Fruit fly (Drosophila melanogaster) whole organism, adult: ENCODE data around the gene CG31675.
A peak's percentile ranks its signal among the peaks of the same experiment; 100 is the strongest.

ENCODE experiments used
- CG11617 ChIP-seq: fragments of 200-800 bp; sonication (Bioruptor generic); optimal IDR thresholded peaks from 2 replicates; lab custom pipeline; 2017; ENCODE audit warnings: mild to moderate bottlenecking, missing biosample characterization, missing genetic modification reagents, missing genetic modification characterization
- CG12768 ChIP-seq: fragments of 200-800 bp; sonication (Bioruptor generic); optimal IDR thresholded peaks from 2 replicates; lab custom pipeline; 2017; ENCODE audit warnings: missing biosample characterization, missing genetic modification characterization, mild to moderate bottlenecking, moderate library complexity, missing genetic modification reagents
- CG14711 ChIP-seq: fragments of 200-800 bp; sonication (Bioruptor generic); optimal IDR thresholded peaks from 2 replicates; lab custom pipeline; 2018; ENCODE audit warnings: missing biosample characterization, mild to moderate bottlenecking, missing genetic modification characterization, moderate library complexity
- CG1620 ChIP-seq: fragments of 200-800 bp; sonication (Bioruptor generic); optimal IDR thresholded peaks from 2 replicates; lab custom pipeline; 2016; ENCODE audit warnings: missing biosample characterization, missing genetic modification characterization
- CG33017 ChIP-seq: fragments of 200-800 bp; sonication (Bioruptor generic); optimal IDR thresholded peaks from 2 replicates; lab custom pipeline; 2018; ENCODE audit warnings: missing biosample characterization, mild to moderate bottlenecking, missing genetic modification characterization, moderate library complexity
- CG5204 ChIP-seq: fragments of 200-800 bp; sonication (Bioruptor generic); optimal IDR thresholded peaks from 2 replicates; lab custom pipeline; 2016; ENCODE audit warnings: missing biosample characterization, missing genetic modification characterization
- CG7045 ChIP-seq: fragments of 200-800 bp; sonication (Bioruptor generic); optimal IDR thresholded peaks from 2 replicates; lab custom pipeline; 2017; ENCODE audit warnings: missing biosample characterization, mild to moderate bottlenecking, missing genetic modification characterization
- CG7101 ChIP-seq: fragments of 200-800 bp; sonication (Bioruptor generic); optimal IDR thresholded peaks from 2 replicates; lab custom pipeline; 2018; ENCODE audit warnings: missing biosample characterization, mild to moderate bottlenecking, missing genetic modification characterization, moderate library complexity
- Clk ChIP-seq: fragments of 200-800 bp; sonication (Bioruptor generic); optimal IDR thresholded peaks from 2 replicates; lab custom pipeline; 2017; ENCODE audit warnings: missing biosample characterization, missing genetic modification characterization
- Crg-1 ChIP-seq: fragments of 200-800 bp; sonication (Bioruptor generic); optimal IDR thresholded peaks from 2 replicates; lab custom pipeline; 2016; ENCODE audit warnings: missing biosample characterization, missing genetic modification characterization
- Hr96 ChIP-seq: fragments of 200-800 bp; sonication (Bioruptor generic); optimal IDR thresholded peaks from 2 replicates; lab custom pipeline; 2016; ENCODE audit warnings: missing biosample characterization, missing genetic modification characterization
- Mnt ChIP-seq: fragments of 200-800 bp; sonication (Bioruptor generic); optimal IDR thresholded peaks from 2 replicates; lab custom pipeline; 2016; ENCODE audit warnings: missing biosample characterization, mild to moderate bottlenecking, missing genetic modification characterization
- bab1 ChIP-seq: fragments of 200-800 bp; sonication (Bioruptor generic); optimal IDR thresholded peaks from 3 replicates; lab custom pipeline; 2019; ENCODE audit warnings: missing biosample characterization, mild to moderate bottlenecking, missing genetic modification characterization, moderate library complexity
- cic ChIP-seq: fragments of 200-800 bp; sonication (Bioruptor generic); optimal IDR thresholded peaks from 2 replicates; lab custom pipeline; 2017; ENCODE audit warnings: missing biosample characterization, mild to moderate bottlenecking, missing genetic modification characterization, moderate library complexity
- kay ChIP-seq: fragments of 200-800 bp; sonication (Bioruptor generic); peaks from one replicate; lab custom pipeline; 2016; ENCODE audit warnings: missing biosample characterization, missing genetic modification characterization, borderline replicate concordance
- ovo ChIP-seq: fragments of 200-800 bp; sonication (Bioruptor generic); optimal IDR thresholded peaks from 2 replicates; lab custom pipeline; 2016; ENCODE audit warnings: missing biosample characterization, missing genetic modification characterization
- pad ChIP-seq: fragments of 200-800 bp; sonication (Bioruptor generic); optimal IDR thresholded peaks from 3 replicates; lab custom pipeline; 2017; ENCODE audit warnings: missing biosample characterization, missing genetic modification characterization, mild to moderate bottlenecking, moderate library complexity, missing genetic modification reagents
- tj ChIP-seq: fragments of 200-800 bp; sonication (Bioruptor generic); optimal IDR thresholded peaks from 3 replicates; lab custom pipeline; 2017; ENCODE audit warnings: missing biosample characterization, mild to moderate bottlenecking, missing genetic modification characterization, moderate library complexity

The CG31675 gene

DNA sequence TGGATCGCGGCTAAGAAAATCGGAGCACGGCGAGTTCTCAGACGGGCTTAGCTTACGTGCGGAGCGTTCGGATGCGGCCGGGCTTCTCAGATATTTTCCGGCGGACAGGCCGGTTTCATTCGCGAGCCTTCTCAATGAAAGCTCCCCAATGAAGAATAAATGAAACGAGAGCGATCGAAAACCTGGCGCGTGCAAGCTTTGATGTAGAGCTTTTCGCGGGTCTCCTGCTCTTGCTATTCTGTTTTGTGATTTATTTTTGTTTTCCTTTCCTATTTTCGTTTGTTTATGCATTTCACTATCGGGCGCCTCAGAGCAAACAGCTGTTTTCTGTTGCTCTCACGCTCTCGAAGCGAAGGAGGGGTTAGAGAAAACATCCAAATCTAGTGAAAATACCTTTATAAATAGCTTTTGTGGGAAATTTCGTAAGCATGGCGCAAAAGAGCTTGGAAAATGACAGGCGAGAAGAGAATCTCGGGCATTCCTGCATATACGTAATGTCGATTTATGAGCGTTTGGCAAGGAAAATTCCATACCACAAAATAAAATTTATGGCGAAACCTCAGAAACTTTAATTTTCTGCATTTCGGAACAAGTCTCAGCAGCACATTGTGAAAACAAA is 18.4 kb downstream of the CG31675 start:
- no peak for TF ChIP-seq ovo (GFP tag; lab: Kevin White, UChicago)
- peak; percentile 65 for TF ChIP-seq Mnt (GFP tag; lab: Kevin White, UChicago)
- TF ChIP-seq bab1 (GFP tag; lab: Kevin White, UChicago), result peak; percentile 13
- peak; percentile 2 for TF ChIP-seq CG33017 (tag; lab: Kevin White, UChicago)
- peak; percentile 23 for TF ChIP-seq pad (GFP tag; lab: Kevin White, UChicago)
- TF ChIP-seq kay (GFP tag; lab: Kevin White, UChicago), result peak; percentile 90
- TF ChIP-seq CG12768 (GFP tag; lab: Kevin White, UChicago), result no peak
- peak; percentile 30 for TF ChIP-seq CG11617
- peak; percentile 93 for TF ChIP-seq cic (GFP tag; lab: Kevin White, UChicago)

DNA sequence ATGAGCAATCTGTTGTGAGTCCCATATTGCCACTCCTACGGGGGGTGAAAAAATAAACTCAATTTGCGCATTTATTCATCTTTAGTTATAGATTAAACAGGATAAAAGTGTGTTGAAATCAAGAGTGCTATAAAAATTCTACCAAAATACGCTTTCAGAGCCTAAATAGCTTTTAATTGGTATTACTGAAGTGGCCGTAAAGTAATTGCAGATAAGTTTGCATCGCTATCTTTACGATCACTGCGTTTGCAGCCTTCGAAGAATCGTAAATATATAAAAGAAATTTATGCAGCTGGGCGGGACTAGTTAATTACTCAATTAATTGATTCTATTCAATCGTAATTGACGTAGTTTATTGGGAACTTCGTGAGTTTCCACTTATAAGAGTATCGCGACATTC is 19.7 kb downstream of the CG31675 start:
- TF ChIP-seq pad (GFP tag; lab: Kevin White, UChicago), result peak; percentile 29
- no peak for TF ChIP-seq CG11617
- peak; percentile 58 for TF ChIP-seq CG7101 (tag; lab: Kevin White, UChicago)
- TF ChIP-seq CG33017 (tag; lab: Kevin White, UChicago), result peak; percentile 61
- TF ChIP-seq CG5204 (GFP tag; lab: Kevin White, UChicago), result no peak
- TF ChIP-seq CG1620 (GFP tag; lab: Kevin White, UChicago), result no peak
- TF ChIP-seq CG14711 (tag; lab: Kevin White, UChicago), result peak; percentile 11
- TF ChIP-seq Crg-1, result no peak
- peak; percentile 23 for TF ChIP-seq cic (GFP tag; lab: Kevin White, UChicago)
- TF ChIP-seq tj (GFP tag; lab: Kevin White, UChicago), result no peak
- TF ChIP-seq Hr96 (GFP tag; lab: Kevin White, UChicago), result no peak

DNA sequence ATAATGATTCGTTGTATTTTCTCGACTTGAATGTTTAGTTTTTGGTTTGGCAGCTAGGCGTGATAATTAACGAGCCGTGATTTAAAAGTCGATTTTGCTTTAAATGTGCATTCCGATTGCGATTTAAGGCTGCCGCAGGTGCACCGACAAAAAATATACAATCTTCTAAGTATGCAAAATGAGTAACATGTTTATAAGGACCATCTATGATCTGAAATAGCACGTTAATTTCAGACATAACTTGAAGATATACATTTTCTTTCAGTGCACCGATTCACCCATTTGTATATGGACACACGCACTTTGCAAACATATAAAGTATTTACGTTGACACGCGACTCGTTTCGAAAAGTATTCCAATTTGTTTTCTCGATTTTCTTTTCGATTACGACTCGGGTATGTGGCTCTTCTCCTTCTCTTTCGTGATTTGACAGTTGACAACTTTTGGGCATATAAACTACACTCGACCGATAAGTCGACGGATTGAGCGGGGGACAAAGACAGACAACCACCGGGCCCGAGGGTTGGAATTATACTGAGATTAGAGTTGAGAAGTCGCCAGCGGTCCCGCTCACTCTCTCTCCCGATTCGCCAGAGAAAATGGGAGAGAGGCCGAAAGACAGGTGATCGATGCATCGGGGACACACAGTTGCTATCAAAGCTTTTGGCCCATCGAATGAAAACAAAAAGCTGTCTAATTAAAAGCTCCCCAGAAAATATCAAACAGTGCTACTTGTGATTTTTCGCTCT is 22.5 kb downstream of the CG31675 start:
- TF ChIP-seq CG7101 (tag; lab: Kevin White, UChicago) (peak; percentile 10), CG12768 (GFP tag; lab: Kevin White, UChicago) (peak; percentile 70), ovo (GFP tag; lab: Kevin White, UChicago) (no peak), cic (GFP tag; lab: Kevin White, UChicago) (peak; percentile 42)

DNA sequence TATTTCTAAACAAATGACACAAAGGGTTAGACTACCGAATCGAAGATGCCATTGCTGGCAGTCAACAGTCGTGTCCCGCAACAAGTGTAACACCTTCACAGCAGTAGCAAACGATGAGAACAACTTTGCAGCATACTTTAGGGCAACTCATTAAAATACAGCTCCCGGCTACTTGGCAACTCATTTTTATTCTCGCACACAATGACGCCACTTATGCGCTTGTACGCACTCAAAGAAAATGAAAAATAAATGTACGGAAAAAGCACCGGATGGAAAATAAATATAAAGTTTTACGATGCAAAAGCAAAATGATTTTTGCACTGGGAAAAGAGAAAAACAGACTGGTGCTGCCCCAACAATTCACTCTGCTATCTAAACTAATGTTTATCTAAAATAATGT is 23.6 kb downstream of the CG31675 start:
- TF ChIP-seq CG14711 (tag; lab: Kevin White, UChicago), result peak; percentile 92
- TF ChIP-seq CG7045, result no peak

DNA sequence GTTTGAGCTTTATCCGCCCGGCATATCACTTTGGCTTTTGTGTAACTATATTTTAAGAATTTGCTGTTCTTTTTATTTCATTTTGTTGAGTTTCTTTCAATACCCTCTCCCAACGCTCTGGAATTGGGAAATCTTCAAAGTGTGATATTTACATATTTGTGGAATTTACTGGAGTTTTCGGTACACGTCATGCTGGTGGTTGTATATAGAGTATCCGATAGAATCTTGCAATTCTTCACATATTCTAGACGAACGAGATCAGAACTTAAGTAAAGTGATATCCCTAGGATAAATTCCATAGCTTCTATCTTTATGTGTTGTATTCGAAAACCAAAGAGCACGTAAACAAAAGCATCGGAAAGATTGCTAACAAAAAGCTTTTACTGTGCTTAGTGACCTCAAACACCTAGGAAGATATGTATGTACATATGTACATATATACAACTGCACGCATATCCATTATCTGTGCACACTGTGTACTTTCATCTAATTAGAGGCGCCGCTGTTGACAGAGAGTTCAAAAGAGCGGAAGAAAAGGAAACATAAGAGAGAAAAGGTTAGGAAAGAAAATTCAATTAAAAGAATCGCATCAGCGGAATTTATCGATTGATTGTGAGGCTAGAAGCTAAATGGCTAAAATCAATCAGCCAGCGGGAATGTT is 29.3 kb downstream of the CG31675 start:
- TF ChIP-seq Crg-1, result peak; percentile 52
- peak; percentile 76 for TF ChIP-seq kay (GFP tag; lab: Kevin White, UChicago)
- no peak for TF ChIP-seq CG5204 (GFP tag; lab: Kevin White, UChicago)
- TF ChIP-seq CG7045, result peak; percentile 37
- no peak for TF ChIP-seq CG1620 (GFP tag; lab: Kevin White, UChicago)
- TF ChIP-seq tj (GFP tag; lab: Kevin White, UChicago), result peak; percentile 4
- TF ChIP-seq Clk (GFP tag; lab: Kevin White, UChicago), result no peak
- TF ChIP-seq Mnt (GFP tag; lab: Kevin White, UChicago), result peak; percentile 37
- peak; percentile 19 for TF ChIP-seq CG7101 (tag; lab: Kevin White, UChicago)
- TF ChIP-seq CG33017 (tag; lab: Kevin White, UChicago), result peak; percentile 31

DNA sequence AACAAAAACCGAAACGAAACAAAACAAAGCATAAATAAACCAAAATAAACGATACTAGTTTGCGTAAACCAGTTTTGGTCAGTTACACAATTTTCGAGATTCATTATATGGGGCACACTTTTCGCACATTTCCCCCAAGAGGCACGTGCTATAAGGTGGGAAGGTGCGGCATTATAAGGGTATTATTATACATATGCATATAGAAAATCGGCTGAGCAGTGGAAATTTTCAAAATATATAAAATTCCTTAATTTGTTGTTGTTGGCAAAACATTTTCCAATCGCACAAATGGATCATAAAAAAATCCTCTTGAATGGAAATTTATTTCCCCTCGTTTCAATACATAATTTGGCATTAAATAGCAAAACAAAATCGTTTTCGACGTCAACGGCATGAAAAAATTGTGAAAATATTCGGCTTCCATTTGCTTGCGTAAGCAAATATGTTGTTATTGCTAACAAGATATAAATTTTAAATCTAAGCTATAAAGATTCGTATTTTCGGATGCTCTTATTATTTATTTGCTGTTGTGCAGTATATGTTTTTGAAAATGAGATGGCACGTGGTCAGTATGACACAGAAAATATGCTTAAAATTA is 31.0 kb downstream of the CG31675 start:
- TF ChIP-seq kay (GFP tag; lab: Kevin White, UChicago), result peak; percentile 58
- no peak for TF ChIP-seq CG7101 (tag; lab: Kevin White, UChicago)

DNA sequence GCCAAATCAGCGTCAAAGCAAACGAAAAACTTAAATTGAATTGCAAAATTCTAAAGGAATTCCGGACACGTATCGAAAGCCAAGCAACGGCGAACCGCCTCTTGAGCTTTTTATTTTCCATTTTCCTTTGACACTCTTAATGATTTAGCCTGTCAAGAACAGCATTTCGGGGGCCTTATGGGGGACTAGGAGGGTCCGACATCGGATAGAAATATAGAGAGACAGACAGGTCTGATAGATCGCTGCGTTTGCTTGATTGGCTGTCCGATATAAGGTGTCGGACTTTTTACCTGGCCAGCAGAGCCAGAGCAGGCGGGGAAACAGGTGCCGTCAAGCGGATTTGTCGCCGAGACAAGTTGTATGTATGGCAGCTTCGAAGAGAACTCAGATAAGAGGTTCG is 36.8 kb downstream of the CG31675 start:
- no peak for TF ChIP-seq bab1 (GFP tag; lab: Kevin White, UChicago)
- TF ChIP-seq cic (GFP tag; lab: Kevin White, UChicago), result no peak
- no peak for TF ChIP-seq CG14711 (tag; lab: Kevin White, UChicago)
- peak; percentile 40 for TF ChIP-seq kay (GFP tag; lab: Kevin White, UChicago)
- TF ChIP-seq Clk (GFP tag; lab: Kevin White, UChicago), result no peak
